Fruit fly (Drosophila melanogaster) whole organism, embryonic: ENCODE measurements around the gene papi.

Source experiments
- CG10209 ChIP-seq: fragments of 200-800 bp; sonication (Bioruptor generic); optimal IDR thresholded peaks from 3 replicates; lab custom pipeline; 2017; ENCODE audit warnings: missing biosample characterization, mild to moderate bottlenecking, missing genetic modification characterization, missing genetic modification reagents
- CG10543 ChIP-seq: fragments of 200-800 bp; sonication (Bioruptor generic); optimal IDR thresholded peaks from 3 replicates; lab custom pipeline; 2017; ENCODE audit warnings: missing biosample characterization, mild to moderate bottlenecking, missing genetic modification characterization, moderate library complexity
- CG11560 ChIP-seq: fragments of 200-800 bp; sonication (Bioruptor generic); IDR thresholded peaks from 3 replicates; pipeline ENCODE4 v1.3.6; 2022; ENCODE audit warnings: missing biosample characterization, missing genetic modification characterization
- CG14014 ChIP-seq: fragments of 200-800 bp; sonication (Bioruptor generic); IDR thresholded peaks from 2 replicates; pipeline ENCODE4 v1.3.6; 2022; ENCODE audit warnings: missing biosample characterization, missing genetic modification characterization
- CG18476 ChIP-seq: fragments of 200-800 bp; sonication (Bioruptor generic); optimal IDR thresholded peaks from 2 replicates; lab custom pipeline; 2016; ENCODE audit warnings: missing biosample characterization, mild to moderate bottlenecking, missing genetic modification characterization
- CG2120 ChIP-seq: fragments of 200-800 bp; sonication (Bioruptor generic); optimal IDR thresholded peaks from 3 replicates; lab custom pipeline; 2016; ENCODE audit warnings: missing biosample characterization, missing genetic modification characterization
- CG2202 ChIP-seq: fragments of 200-800 bp; sonication (Bioruptor generic); optimal IDR thresholded peaks from 2 replicates; lab custom pipeline; 2018; ENCODE audit warnings: missing biosample characterization, mild to moderate bottlenecking, missing genetic modification characterization
- CG2678 ChIP-seq: fragments of 200-800 bp; sonication (Bioruptor generic); optimal IDR thresholded peaks from 3 replicates; lab custom pipeline; 2019; ENCODE audit warnings: missing biosample characterization, mild to moderate bottlenecking, missing genetic modification characterization, moderate library complexity
- CG2712 ChIP-seq: fragments of 200-800 bp; optimal IDR thresholded peaks from 3 replicates; lab custom pipeline; 2019; ENCODE audit warnings: missing biosample characterization, mild to moderate bottlenecking, missing genetic modification characterization, moderate library complexity
- CG2875 ChIP-seq: fragments of 200-800 bp; sonication (Bioruptor generic); optimal IDR thresholded peaks from 2 replicates; lab custom pipeline; 2017; ENCODE audit warnings: missing biosample characterization, mild to moderate bottlenecking, missing genetic modification characterization, missing genetic modification reagents
- CG3065 ChIP-seq: fragments of 200-800 bp; sonication (Bioruptor generic); optimal IDR thresholded peaks from 2 replicates; lab custom pipeline; 2016; ENCODE audit warnings: missing biosample characterization, missing genetic modification characterization
- CG3163 ChIP-seq: fragments of 200-800 bp; sonication (Bioruptor generic); optimal IDR thresholded peaks from 3 replicates; lab custom pipeline; 2016; ENCODE audit warnings: missing biosample characterization, missing genetic modification characterization
- CG33213 ChIP-seq: fragments of 200-800 bp; sonication (Bioruptor generic); optimal IDR thresholded peaks from 3 replicates; lab custom pipeline; 2016; ENCODE audit warnings: missing biosample characterization, missing genetic modification characterization
- CG3407 ChIP-seq: fragments of 200-800 bp; sonication (Bioruptor generic); optimal IDR thresholded peaks from 2 replicates; lab custom pipeline; 2018; ENCODE audit warnings: missing biosample characterization, mild to moderate bottlenecking, missing genetic modification characterization
- CG4404 ChIP-seq: fragments of 200-800 bp; sonication (Bioruptor generic); IDR thresholded peaks from 2 replicates; pipeline ENCODE4 v1.3.6; 2022; ENCODE audit warnings: missing biosample characterization, missing genetic modification characterization
- CG6654 ChIP-seq: fragments of 200-800 bp; sonication (Bioruptor generic); optimal IDR thresholded peaks from 2 replicates; lab custom pipeline; 2017; ENCODE audit warnings: missing biosample characterization, mild to moderate bottlenecking, missing genetic modification characterization
- CG6791 ChIP-seq: fragments of 200-800 bp; sonication (Bioruptor generic); IDR thresholded peaks from 3 replicates; pipeline ENCODE4 v1.3.6; 2022; ENCODE audit warnings: missing biosample characterization, missing genetic modification characterization; ENCODE audit not compliant: partially characterized antibody
- CG7963 ChIP-seq: fragments of 200-800 bp; sonication (Bioruptor generic); IDR thresholded peaks from 3 replicates; pipeline ENCODE4 v1.3.6; 2022; ENCODE audit warnings: missing biosample characterization, missing genetic modification characterization; ENCODE audit not compliant: partially characterized antibody
- CG7987 ChIP-seq: fragments of 200-800 bp; sonication (Bioruptor generic); optimal IDR thresholded peaks from 2 replicates; lab custom pipeline; 2018; ENCODE audit warnings: missing biosample characterization, mild to moderate bottlenecking, missing genetic modification characterization, moderate library complexity
- CG8388 ChIP-seq: fragments of 200-800 bp; sonication (Bioruptor generic); optimal IDR thresholded peaks from 2 replicates; lab custom pipeline; 2019; ENCODE audit warnings: missing biosample characterization, mild to moderate bottlenecking, missing genetic modification characterization, moderate library complexity
- CG8944 ChIP-seq: fragments of 200-800 bp; sonication (Bioruptor generic); optimal IDR thresholded peaks from 3 replicates; lab custom pipeline; 2016; ENCODE audit warnings: missing biosample characterization, missing genetic modification characterization
- CHES-1-like ChIP-seq: fragments of 200-800 bp; sonication (Bioruptor generic); optimal IDR thresholded peaks from 2 replicates; lab custom pipeline; 2016; ENCODE audit warnings: missing biosample characterization, missing genetic modification characterization
- Deaf1 ChIP-seq: fragments of 200-800 bp; optimal IDR thresholded peaks from 3 replicates; lab custom pipeline; 2019; ENCODE audit warnings: missing biosample characterization, mild to moderate bottlenecking, missing genetic modification characterization, moderate library complexity
- Dll ChIP-seq: fragments of 200-800 bp; sonication (Bioruptor generic); IDR thresholded peaks from 4 replicates; pipeline ENCODE4 v1.3.6; 2022; ENCODE audit warnings: missing biosample characterization, missing genetic modification characterization; ENCODE audit not compliant: partially characterized antibody
- Fer3 ChIP-seq: fragments of 200-800 bp; sonication (Bioruptor generic); optimal IDR thresholded peaks from 2 replicates; lab custom pipeline; 2018; ENCODE audit warnings: missing biosample characterization, mild to moderate bottlenecking, missing genetic modification characterization, moderate library complexity
- Mad ChIP-seq: fragments of 200-800 bp; sonication (Bioruptor generic); optimal IDR thresholded peaks from 2 replicates; lab custom pipeline; 2016; ENCODE audit warnings: missing biosample characterization, missing genetic modification characterization
- Med ChIP-seq: fragments of 200-800 bp; sonication (Bioruptor generic); peaks from one replicate; lab custom pipeline; 2016; ENCODE audit warnings: missing biosample characterization, missing genetic modification characterization, mild to moderate bottlenecking, inconsistent platforms, moderate library complexity
- Myb ChIP-seq: fragments of 200-800 bp; sonication (Bioruptor generic); optimal IDR thresholded peaks from 2 replicates; lab custom pipeline; 2016; ENCODE audit warnings: missing biosample characterization, missing genetic modification characterization
- NC2α ChIP-seq: fragments of 200-800 bp; sonication (Bioruptor generic); optimal IDR thresholded peaks from 2 replicates; lab custom pipeline; 2016; ENCODE audit warnings: missing biosample characterization, missing genetic modification characterization
- Nf-YB ChIP-seq: fragments of 200-800 bp; sonication (Bioruptor generic); optimal IDR thresholded peaks from 3 replicates; lab custom pipeline; 2019; ENCODE audit warnings: missing biosample characterization, mild to moderate bottlenecking, missing genetic modification characterization, moderate library complexity
- Xbp1 ChIP-seq: fragments of 200-800 bp; sonication (Bioruptor generic); optimal IDR thresholded peaks from 3 replicates; lab custom pipeline; 2016; ENCODE audit warnings: missing biosample characterization, mild to moderate bottlenecking, missing genetic modification characterization
- ab ChIP-seq: fragments of 200-800 bp; sonication (Bioruptor generic); optimal IDR thresholded peaks from 2 replicates; lab custom pipeline; 2016; ENCODE audit warnings: missing biosample characterization, missing genetic modification characterization
- ash1 ChIP-seq: fragments of 200-800 bp; sonication (Bioruptor generic); optimal IDR thresholded peaks from 2 replicates; lab custom pipeline; 2018; ENCODE audit warnings: missing biosample characterization, mild to moderate bottlenecking, missing genetic modification characterization
- bowl ChIP-seq: fragments of 200-800 bp; sonication (Bioruptor generic); IDR thresholded peaks from 2 replicates; pipeline ENCODE4 v1.3.6; 2022; ENCODE audit warnings: missing biosample characterization, missing genetic modification characterization
- cato ChIP-seq: fragments of 200-800 bp; sonication (Bioruptor generic); optimal IDR thresholded peaks from 2 replicates; lab custom pipeline; 2016; ENCODE audit warnings: missing biosample characterization, missing genetic modification characterization, borderline replicate concordance
- dm ChIP-seq: fragments of 200-800 bp; sonication (Bioruptor generic); optimal IDR thresholded peaks from 3 replicates; lab custom pipeline; 2016; ENCODE audit warnings: missing biosample characterization, missing genetic modification characterization
- ewg ChIP-seq: fragments of 200-800 bp; sonication (Bioruptor generic); optimal IDR thresholded peaks from 3 replicates; lab custom pipeline; 2017; ENCODE audit warnings: mild to moderate bottlenecking, missing biosample characterization, missing genetic modification reagents, missing genetic modification characterization
- fd102C ChIP-seq: fragments of 200-800 bp; sonication (Bioruptor generic); optimal IDR thresholded peaks from 2 replicates; lab custom pipeline; 2018; ENCODE audit warnings: missing biosample characterization, mild to moderate bottlenecking, missing genetic modification characterization, moderate library complexity
- hb ChIP-seq: fragments of 200-800 bp; sonication (Bioruptor generic); IDR thresholded peaks from 3 replicates; pipeline ENCODE4 v1.3.6; 2022; ENCODE audit warnings: missing biosample characterization, missing genetic modification characterization; ENCODE audit not compliant: partially characterized antibody
- lov ChIP-seq, 2 experiments: fragments of 200-800 bp in 1 of 2; fragments of >200 bp in 1 of 2; sonication (Bioruptor generic) in 1 of 2; IDR thresholded peaks in 1 of 2; optimal IDR thresholded peaks in 1 of 2; 2 replicates in 1 of 2; 3 replicates in 1 of 2; pipeline versions ENCODE4 v1.3.6 to Lab custom; 2017 to 2022; ENCODE audit warnings: missing biosample characterization in 1 of 2, missing genetic modification characterization in 1 of 2
- maf-S ChIP-seq: fragments of 200-800 bp; sonication (Bioruptor generic); optimal IDR thresholded peaks from 2 replicates; lab custom pipeline; 2016; ENCODE audit warnings: missing biosample characterization, missing genetic modification characterization
- onecut ChIP-seq: fragments of 200-800 bp; sonication (Bioruptor generic); IDR thresholded peaks from 2 replicates; pipeline ENCODE4 v1.3.6; 2022; ENCODE audit warnings: missing biosample characterization, missing genetic modification characterization
- schlank ChIP-seq: fragments of 200-800 bp; sonication (Bioruptor generic); optimal IDR thresholded peaks from 2 replicates; lab custom pipeline; 2018; ENCODE audit warnings: missing biosample characterization, mild to moderate bottlenecking, missing genetic modification characterization
- shn ChIP-seq: fragments of 200-800 bp; sonication (Bioruptor generic); optimal IDR thresholded peaks from 3 replicates; lab custom pipeline; 2016; ENCODE audit warnings: missing biosample characterization, missing genetic modification characterization
- tin ChIP-seq: fragments of 200-800 bp; sonication (Bioruptor generic); optimal IDR thresholded peaks from 3 replicates; lab custom pipeline; 2016; ENCODE audit warnings: missing biosample characterization, missing genetic modification characterization
- tio ChIP-seq: fragments of 200-800 bp; sonication (Bioruptor generic); optimal IDR thresholded peaks from 2 replicates; lab custom pipeline; 2017; ENCODE audit warnings: missing biosample characterization, missing genetic modification characterization, inconsistent platforms
- twi ChIP-seq: fragments of 200-800 bp; optimal IDR thresholded peaks from 2 replicates; lab custom pipeline; 2019; ENCODE audit warnings: missing biosample characterization, mild to moderate bottlenecking, missing genetic modification characterization, moderate library complexity
- vfl ChIP-seq: fragments of 200-800 bp; sonication (Bioruptor generic); optimal IDR thresholded peaks from 2 replicates; lab custom pipeline; 2016; ENCODE audit warnings: missing biosample characterization, missing genetic modification characterization
- vvl ChIP-seq: fragments of 200-800 bp; sonication (Bioruptor generic); IDR thresholded peaks from 2 replicates; pipeline ENCODE4 v1.3.6; 2022; ENCODE audit warnings: missing biosample characterization, missing genetic modification characterization

The papi gene

DNA sequence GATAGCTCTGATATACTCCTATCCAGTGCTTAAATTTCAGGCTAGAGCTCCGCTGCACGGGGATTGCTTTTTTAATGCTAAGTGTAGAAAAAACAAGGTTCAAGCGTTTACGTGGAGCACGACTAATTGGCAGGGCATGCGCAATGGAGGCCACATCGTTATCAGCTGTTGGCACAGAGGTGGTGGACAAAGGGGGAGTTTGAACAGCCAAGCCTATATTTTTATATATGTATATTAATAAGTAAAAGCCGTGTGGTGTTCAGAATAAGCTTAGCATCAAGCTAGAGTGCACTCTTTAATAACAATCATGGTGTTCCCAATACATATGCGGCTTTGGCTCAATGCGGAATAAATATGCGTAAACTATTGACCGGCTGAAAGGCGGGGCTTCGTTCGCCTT, 8.1 kb upstream of the papi start, which contains the start of gene CG15385 (continued):
- no peak for TF ChIP-seq tio
- no peak for TF ChIP-seq onecut (GFP tag; lab: Robert Waterston, UW)
- peak; percentile 96 for TF ChIP-seq ewg
- no peak for TF ChIP-seq CG2120 (GFP tag; lab: Kevin White, UChicago)
- peak; percentile 70 for TF ChIP-seq Med (GFP tag; lab: Kevin White, UChicago)
- no peak for TF ChIP-seq CG14014 (GFP tag; lab: Robert Waterston, UW)
- no peak for TF ChIP-seq tin (GFP tag; lab: Kevin White, UChicago)
- TF ChIP-seq twi (tag; lab: Kevin White, UChicago), result no peak
- TF ChIP-seq CG6791 (GFP tag; lab: Robert Waterston, UW), result no peak
- TF ChIP-seq, all 482 proteins: peak for 6

DNA sequence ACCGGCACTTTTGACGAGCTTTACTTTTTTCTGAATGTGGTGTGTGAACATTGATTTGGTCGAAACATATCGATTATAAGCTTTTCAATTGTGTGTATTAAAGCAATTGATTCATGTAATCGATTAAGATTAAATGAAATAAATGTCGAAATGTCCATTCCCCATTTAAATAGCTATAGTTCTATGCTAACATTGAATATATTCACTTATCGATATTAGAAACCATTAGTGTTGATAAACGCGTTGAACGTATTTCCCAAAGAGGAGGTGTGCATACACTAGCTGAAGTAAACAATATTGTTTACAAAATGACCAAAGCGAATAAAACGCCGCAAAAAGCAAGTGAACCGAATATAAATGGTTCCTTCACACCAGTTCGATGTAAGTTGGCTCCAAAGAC, 6.5 kb upstream of the papi start, which contains the start of the genes Uch and CG34174:
Gene Uch, minus strand, starts transcription at position 208 of the 400 bp plus-strand sequence.
Gene CG34174, plus strand, starts transcription at position 263 of the 400 bp plus-strand sequence.
- no peak; the same call in 2 of the 3 replicates for TF ChIP-seq CG11560 (tag; lab: Robert Waterston, UW)
- no peak for TF ChIP-seq hb (GFP tag; lab: Robert Waterston, UW)
- TF ChIP-seq CG8388, result no peak
- TF ChIP-seq CG33213 (GFP tag; lab: Kevin White, UChicago), result no peak
- no peak for TF ChIP-seq CG18476
- TF ChIP-seq CG2202 (tag; lab: Kevin White, UChicago), result no peak
- TF ChIP-seq bowl (GFP tag; lab: Robert Waterston, UW), result no peak
- TF ChIP-seq CG4404 (GFP tag; lab: Robert Waterston, UW), result no peak
- peak; percentile 53 for TF ChIP-seq Myb
- no peak for TF ChIP-seq Mad (GFP tag; lab: Kevin White, UChicago)
- no peak for TF ChIP-seq Deaf1 (tag; lab: Kevin White, UChicago)
- no peak for TF ChIP-seq maf-S (GFP tag; lab: Kevin White, UChicago)
- TF ChIP-seq vvl, result no peak
- no peak for TF ChIP-seq CG2678
- TF ChIP-seq CHES-1-like (GFP tag; lab: Kevin White, UChicago), result peak; percentile 75
- no peak for TF ChIP-seq onecut (GFP tag; lab: Robert Waterston, UW)
- no peak for TF ChIP-seq cato (GFP tag; lab: Kevin White, UChicago)
- TF ChIP-seq fd102C, result no peak
- TF ChIP-seq ab (GFP tag; lab: Kevin White, UChicago), result no peak
- TF ChIP-seq CG8944, result no peak
- TF ChIP-seq CG3065, result no peak
- no peak for TF ChIP-seq NC2α (GFP tag; lab: Kevin White, UChicago)
- no peak for TF ChIP-seq Nf-YB (GFP tag; lab: Kevin White, UChicago)
- TF ChIP-seq CG6654 (GFP tag; lab: Kevin White, UChicago), result no peak
- TF ChIP-seq shn, result no peak
- TF ChIP-seq dm (GFP tag; lab: Kevin White, UChicago), result no peak
- TF ChIP-seq ash1 (GFP tag; lab: Kevin White, UChicago), result no peak
- no peak for TF ChIP-seq schlank (tag; lab: Kevin White, UChicago)
- no peak for TF ChIP-seq CG2875 (GFP tag; lab: Kevin White, UChicago)
- no peak for TF ChIP-seq CG7987 (GFP tag; lab: Kevin White, UChicago)
- no peak for TF ChIP-seq CG3407
- no peak for TF ChIP-seq Xbp1
- no peak for TF ChIP-seq vfl (GFP tag; lab: Kevin White, UChicago)
- no peak for TF ChIP-seq lov (optimal IDR thresholded peaks at IDR 0.05; lab: Kevin White, UChicago)
- TF ChIP-seq lov (GFP tag; IDR thresholded peaks at IDR 0.05; lab: Robert Waterston, UW), result no peak
- peak; percentile 23 for TF ChIP-seq CG2712 (tag; lab: Kevin White, UChicago)
- no peak for TF ChIP-seq CG10209 (GFP tag; lab: Kevin White, UChicago)
- TF ChIP-seq CG7963 (GFP tag; lab: Robert Waterston, UW), result no peak
- TF ChIP-seq CG10543, result no peak
- TF ChIP-seq CG3163 (GFP tag; lab: Kevin White, UChicago), result no peak
- TF ChIP-seq Fer3 (tag; lab: Kevin White, UChicago), result no peak
- TF ChIP-seq Dll (GFP tag; lab: Robert Waterston, UW), result peak; percentile 82
